Fruit fly (Drosophila melanogaster) whole organism, wandering third instar larva: ENCODE results near the gene CG14205.
A peak's percentile ranks its signal among the peaks of the same experiment; 100 is the strongest.

ENCODE experiments used
- Abd-B ChIP-seq: fragments of >200 bp; optimal IDR thresholded peaks from 2 replicates; lab custom pipeline; 2017; ENCODE audit warnings: missing biosample characterization, missing genetic modification characterization
- CG32264 ChIP-seq: fragments of 200-800 bp; sonication (Bioruptor generic); optimal IDR thresholded peaks from 2 replicates; lab custom pipeline; 2016; ENCODE audit warnings: missing biosample characterization, missing genetic modification characterization
- CG9705 ChIP-seq: fragments of 200-800 bp; sonication (Bioruptor generic); optimal IDR thresholded peaks from 2 replicates; lab custom pipeline; 2018; ENCODE audit warnings: missing biosample characterization, mild to moderate bottlenecking, missing genetic modification characterization
- CrebA ChIP-seq: fragments of 200-800 bp; sonication (Bioruptor generic); optimal IDR thresholded peaks from 2 replicates; lab custom pipeline; 2016; ENCODE audit warnings: missing biosample characterization, mild to moderate bottlenecking, missing genetic modification characterization, borderline replicate concordance
- Dfd ChIP-seq: fragments of >200 bp; optimal IDR thresholded peaks from 2 replicates; lab custom pipeline; 2017; ENCODE audit warnings: missing biosample characterization, missing genetic modification characterization
- Dif ChIP-seq: fragments of 200-275, 200-300 bp; sonication (Bioruptor generic); optimal IDR thresholded peaks from 2 replicates; lab custom pipeline; 2018; ENCODE audit warnings: missing biosample characterization, missing genetic modification characterization; ENCODE audit not compliant: partially characterized antibody
- GATAd ChIP-seq: sonication (Bioruptor generic); optimal IDR thresholded peaks from 2 replicates; lab custom pipeline; 2016; ENCODE audit warnings: missing biosample characterization, missing genetic modification characterization
- Hnf4 ChIP-seq: fragments of 200-800 bp; sonication (Bioruptor generic); optimal IDR thresholded peaks from 2 replicates; lab custom pipeline; 2016; ENCODE audit warnings: missing biosample characterization, mild to moderate bottlenecking, missing genetic modification characterization
- Hr78 ChIP-seq: fragments of >200 bp; optimal IDR thresholded peaks from 2 replicates; lab custom pipeline; 2017; ENCODE audit warnings: missing biosample characterization, missing genetic modification characterization
- Hr83 ChIP-seq: fragments of 200-300 bp; sonication (Bioruptor generic); optimal IDR thresholded peaks from 2 replicates; lab custom pipeline; 2016; ENCODE audit warnings: missing biosample characterization, mild to moderate bottlenecking, missing genetic modification characterization, moderate library complexity; ENCODE audit not compliant: poor library complexity, severe bottlenecking
- Jra ChIP-seq: sonication (Bioruptor generic); optimal IDR thresholded peaks from 2 replicates; lab custom pipeline; 2016; ENCODE audit warnings: missing biosample characterization, missing genetic modification characterization
- Mio ChIP-seq: sonication (Bioruptor generic); optimal IDR thresholded peaks from 2 replicates; lab custom pipeline; 2016; ENCODE audit warnings: missing biosample characterization, missing genetic modification characterization
- Myc ChIP-seq: fragments of >200 bp; optimal IDR thresholded peaks from 2 replicates; lab custom pipeline; 2017
- N ChIP-seq: fragments of >200 bp; optimal IDR thresholded peaks from 2 replicates; lab custom pipeline; 2018; ENCODE audit warnings: missing biosample characterization, missing external identifiers, missing genetic modification characterization
- OdsH ChIP-seq: fragments of 200-800 bp; sonication (Bioruptor generic); optimal IDR thresholded peaks from 2 replicates; lab custom pipeline; 2016; ENCODE audit warnings: missing biosample characterization, mild to moderate bottlenecking, missing genetic modification characterization
- Rel ChIP-seq, 2 experiments: fragments of 200-800 bp; sonication (Bioruptor generic) in 1 of 2; optimal IDR thresholded peaks; 2 replicates in 1 of 2; 3 replicates in 1 of 2; lab custom pipeline; 2016 to 2019; ENCODE audit warnings: mild to moderate bottlenecking in 2 of 2, missing biosample characterization in 2 of 2, missing genetic modification characterization in 2 of 2, moderate library complexity in 1 of 2
- Sp1 ChIP-seq: fragments of 200-800 bp; sonication (Bioruptor generic); optimal IDR thresholded peaks from 3 replicates; lab custom pipeline; 2019; ENCODE audit warnings: missing biosample characterization, mild to moderate bottlenecking, missing genetic modification characterization, moderate library complexity
- Vsx2 ChIP-seq: fragments of 200-300, 225-300 bp; sonication (Bioruptor generic); optimal IDR thresholded peaks from 2 replicates; lab custom pipeline; 2018; ENCODE audit warnings: missing biosample characterization, missing genetic modification characterization; ENCODE audit not compliant: partially characterized antibody
- dmrt93B ChIP-seq: fragments of 200-800 bp; sonication (Bioruptor generic); optimal IDR thresholded peaks from 2 replicates; lab custom pipeline; 2018; ENCODE audit warnings: missing biosample characterization, mild to moderate bottlenecking, missing genetic modification characterization
- dsf ChIP-seq: sonication (Bioruptor generic); optimal IDR thresholded peaks from 2 replicates; lab custom pipeline; 2016; ENCODE audit warnings: missing biosample characterization, missing genetic modification characterization, borderline replicate concordance
- foxo ChIP-seq, 2 experiments: fragments of 200-800 bp; sonication (Bioruptor generic); optimal IDR thresholded peaks; 2 replicates in 1 of 2; 3 replicates in 1 of 2; lab custom pipeline; 2016 to 2017; ENCODE audit warnings: missing biosample characterization in 2 of 2, missing genetic modification characterization in 2 of 2
- h ChIP-seq: fragments of 200-800 bp; sonication (Bioruptor generic); optimal IDR thresholded peaks from 3 replicates; lab custom pipeline; 2016; ENCODE audit warnings: missing biosample characterization, mild to moderate bottlenecking, missing genetic modification characterization
- jim ChIP-seq: fragments of 175-275, 200-325 bp; sonication (Bioruptor generic); optimal IDR thresholded peaks from 2 replicates; lab custom pipeline; 2016; ENCODE audit warnings: missing biosample characterization, mild to moderate bottlenecking, missing genetic modification characterization
- psq ChIP-seq: fragments of 200-800 bp; sonication (Bioruptor generic); optimal IDR thresholded peaks from 3 replicates; lab custom pipeline; 2017; ENCODE audit warnings: missing biosample characterization, mild to moderate bottlenecking, missing genetic modification characterization, moderate library complexity
- rgr ChIP-seq: fragments of 200-800 bp; sonication (Bioruptor generic); optimal IDR thresholded peaks from 3 replicates; lab custom pipeline; 2016; ENCODE audit warnings: missing biosample characterization, mild to moderate bottlenecking, missing genetic modification characterization
- sv ChIP-seq: fragments of 200-800 bp; sonication (Bioruptor generic); optimal IDR thresholded peaks from 3 replicates; lab custom pipeline; 2016; ENCODE audit warnings: missing biosample characterization, missing genetic modification characterization
- tai ChIP-seq: sonication (Bioruptor generic); optimal IDR thresholded peaks from 2 replicates; lab custom pipeline; 2016; ENCODE audit warnings: missing biosample characterization, missing genetic modification characterization
- usp ChIP-seq: fragments of >200 bp; optimal IDR thresholded peaks from 2 replicates; lab custom pipeline; 2017; ENCODE audit warnings: missing biosample characterization, missing genetic modification characterization
- woc ChIP-seq: sonication (Bioruptor generic); optimal IDR thresholded peaks from 2 replicates; lab custom pipeline; 2016; ENCODE audit warnings: missing biosample characterization, mild to moderate bottlenecking, missing genetic modification characterization

CG14205 gene

dm6 chrX:19640707-19641248, 48.4 kb downstream of the CG14205 start:
- no peak for TF ChIP-seq Rel (GFP tag; optimal IDR thresholded peaks at IDR 0.05; lab: Kevin White, UChicago)
- peak; percentile 98 for TF ChIP-seq Rel (tag; optimal IDR thresholded peaks at IDR 0.05; lab: Kevin White, UChicago)
- TF ChIP-seq Dfd (GFP tag; lab: Kevin White, UChicago), result no peak
- peak; percentile 50 for TF ChIP-seq Myc (lab: Kevin White, UChicago)

- TF ChIP-seq Hr83, result no peak
- TF ChIP-seq Myc (lab: Kevin White, UChicago), result peak; percentile 94
- no peak for TF ChIP-seq foxo (GFP tag; optimal IDR thresholded peaks at IDR 0.05; lab: Kevin White, UChicago)
- TF ChIP-seq Dif (GFP tag; lab: Kevin White, UChicago), result peak; percentile 46
- no peak for TF ChIP-seq Hnf4 (GFP tag; lab: Kevin White, UChicago)
- no peak for TF ChIP-seq GATAd (GFP tag; lab: Kevin White, UChicago)
- TF ChIP-seq woc (GFP tag; lab: Kevin White, UChicago), result peak; percentile 74
- TF ChIP-seq dsf, result no peak
- TF ChIP-seq dmrt93B (GFP tag; lab: Kevin White, UChicago), result no peak
- no peak for TF ChIP-seq N
- no peak for TF ChIP-seq rgr (GFP tag; lab: Kevin White, UChicago)
- TF ChIP-seq Vsx2, result no peak
- no peak for TF ChIP-seq h
- TF ChIP-seq Sp1 (GFP tag; lab: Kevin White, UChicago), result peak; percentile 45
- TF ChIP-seq CG9705 (GFP tag; lab: Kevin White, UChicago), result no peak
- no peak for TF ChIP-seq psq (GFP tag; lab: Kevin White, UChicago)
- no peak for TF ChIP-seq tai (GFP tag; lab: Kevin White, UChicago)
- TF ChIP-seq jim (GFP tag; lab: Kevin White, UChicago), result no peak
- no peak for TF ChIP-seq OdsH
- TF ChIP-seq Dfd (GFP tag; lab: Kevin White, UChicago), result no peak
- TF ChIP-seq Rel (GFP tag; optimal IDR thresholded peaks at IDR 0.05; lab: Kevin White, UChicago), result no peak
- peak; percentile 49 for TF ChIP-seq Rel (tag; optimal IDR thresholded peaks at IDR 0.05; lab: Kevin White, UChicago)
- TF ChIP-seq Hr78 (GFP tag; lab: Kevin White, UChicago), result no peak
- TF ChIP-seq Abd-B, result no peak
- TF ChIP-seq sv (GFP tag; lab: Kevin White, UChicago), result peak; percentile 8
- no peak for TF ChIP-seq usp (GFP tag; lab: Kevin White, UChicago)
- no peak for TF ChIP-seq CrebA (GFP tag; lab: Kevin White, UChicago)
- TF ChIP-seq Mio, result no peak
- TF ChIP-seq CG32264 (GFP tag; lab: Kevin White, UChicago), result no peak
- TF ChIP-seq Jra, result no peak
Observed at dm6 chrX:19642819-19643504, 50.6 kb downstream of the CG14205 start, which contains the start of the genes CG12237 and Sec61gamma. Gene CG12237, minus strand, starts transcription at chrX:19642869. Gene Sec61gamma, plus strand, starts transcription at chrX:19643327.
